Worm (Caenorhabditis elegans): ENCODE data around the gene F58G1.7.

ce11 chrII:12948158-12948557 lies at the start of gene F58G1.7:
- TF ChIP-seq lin-38 (GFP tag; IDR thresholded peaks at IDR 0.05) (no peak), duxl-1 (tag; optimal IDR thresholded peaks at IDR 0.05; ENCODE audit: poor library complexity) (no peak), nhr-25 (tag; optimal IDR thresholded peaks at IDR 0.05; ENCODE audit: borderline replicate concordance, insufficient read depth) (no peak), pha-4 (GFP tag; IDR thresholded peaks at IDR 0.05) (no peak), pha-4 (tag; optimal IDR thresholded peaks at IDR 0.05) (no peak), lsy-2 (tag; optimal IDR thresholded peaks at IDR 0.05) (no peak)

Data from whole organism, L4 larva.